Fruit fly (Drosophila melanogaster) whole organism, embryonic: ENCODE data around the gene Alh.
A peak's percentile ranks its signal among the peaks of the same experiment; 100 is the strongest.

ENCODE experiments used
- Adf1 ChIP-seq: fragments of 200-800 bp; sonication (Bioruptor generic); IDR thresholded peaks from 2 replicates; pipeline ENCODE4 v1.3.6; 2022; ENCODE audit warnings: missing biosample characterization, missing genetic modification characterization
- BtbVII ChIP-seq: fragments of 200-800 bp; sonication (Bioruptor generic); optimal IDR thresholded peaks from 3 replicates; lab custom pipeline; 2017; ENCODE audit warnings: missing biosample characterization, mild to moderate bottlenecking, missing genetic modification characterization
- CG10209 ChIP-seq: fragments of 200-800 bp; sonication (Bioruptor generic); optimal IDR thresholded peaks from 3 replicates; lab custom pipeline; 2017; ENCODE audit warnings: missing biosample characterization, mild to moderate bottlenecking, missing genetic modification characterization, missing genetic modification reagents
- CG1024 ChIP-seq: fragments of 200-800 bp; sonication (Bioruptor generic); IDR thresholded peaks from 2 replicates; pipeline ENCODE4 v1.3.6; 2022; ENCODE audit warnings: missing biosample characterization, missing genetic modification characterization
- CG10979 ChIP-seq: fragments of 200-800 bp; sonication (Bioruptor generic); optimal IDR thresholded peaks from 2 replicates; lab custom pipeline; 2018; ENCODE audit warnings: missing biosample characterization, mild to moderate bottlenecking, missing genetic modification characterization, moderate library complexity
- CG11085 ChIP-seq: fragments of 200-800 bp; sonication (Bioruptor generic); IDR thresholded peaks from 2 replicates; pipeline ENCODE4 v1.3.6; 2022; ENCODE audit warnings: missing biosample characterization, missing genetic modification characterization
- CG14050 ChIP-seq: fragments of 200-800 bp; sonication (Bioruptor generic); IDR thresholded peaks from 3 replicates; pipeline ENCODE4 v1.3.6; 2022; ENCODE audit warnings: missing biosample characterization, missing genetic modification characterization
- CG14441 ChIP-seq: fragments of 200-800 bp; sonication (Bioruptor generic); IDR thresholded peaks from 2 replicates; pipeline ENCODE4 v1.3.6; 2022; ENCODE audit warnings: missing biosample characterization, missing genetic modification characterization
- CG14860 ChIP-seq: fragments of 200-800 bp; sonication (Bioruptor generic); IDR thresholded peaks from 3 replicates; pipeline ENCODE4 v1.3.6; 2022; ENCODE audit warnings: missing biosample characterization, missing genetic modification characterization; ENCODE audit not compliant: partially characterized antibody
- CG15073 ChIP-seq: fragments of 200-800 bp; sonication (Bioruptor generic); optimal IDR thresholded peaks from 2 replicates; lab custom pipeline; 2016; ENCODE audit warnings: missing biosample characterization, missing genetic modification characterization
- CG17328 ChIP-seq: fragments of 200-800 bp; sonication (Bioruptor generic); IDR thresholded peaks from 2 replicates; pipeline ENCODE4 v1.3.6; 2022; ENCODE audit warnings: missing biosample characterization, missing genetic modification characterization
- CG18619 ChIP-seq: fragments of 200-800 bp; sonication (Bioruptor generic); optimal IDR thresholded peaks from 3 replicates; lab custom pipeline; 2017; ENCODE audit warnings: missing biosample characterization, mild to moderate bottlenecking, missing genetic modification characterization
- CG33557 ChIP-seq: fragments of 200-800 bp; sonication (Bioruptor generic); optimal IDR thresholded peaks from 2 replicates; lab custom pipeline; 2019; ENCODE audit warnings: missing biosample characterization, mild to moderate bottlenecking, missing genetic modification characterization, moderate library complexity
- CG3838 ChIP-seq: fragments of 200-800 bp; sonication (Bioruptor generic); optimal IDR thresholded peaks from 3 replicates; lab custom pipeline; 2016; ENCODE audit warnings: missing biosample characterization, missing genetic modification characterization
- CG6272 ChIP-seq: fragments of 200-800 bp; sonication (Bioruptor generic); IDR thresholded peaks from 2 replicates; pipeline ENCODE4 v1.3.6; 2022; ENCODE audit warnings: missing biosample characterization, missing genetic modification characterization
- CG6854 ChIP-seq: fragments of 200-800 bp; sonication (Bioruptor generic); optimal IDR thresholded peaks from 3 replicates; lab custom pipeline; 2017; ENCODE audit warnings: missing biosample characterization, mild to moderate bottlenecking, missing genetic modification characterization
- CG7357 ChIP-seq: fragments of 200-800 bp; sonication (Bioruptor generic); IDR thresholded peaks from 3 replicates; pipeline ENCODE4 v1.3.6; 2022; ENCODE audit warnings: missing biosample characterization, missing genetic modification characterization
- CG8924 ChIP-seq: fragments of 200-800 bp; optimal IDR thresholded peaks from 3 replicates; lab custom pipeline; 2019; ENCODE audit warnings: missing biosample characterization, mild to moderate bottlenecking, missing genetic modification characterization, moderate library complexity
- CG9797 ChIP-seq: fragments of 200-800 bp; sonication (Bioruptor generic); optimal IDR thresholded peaks from 3 replicates; lab custom pipeline; 2018; ENCODE audit warnings: missing biosample characterization, mild to moderate bottlenecking, missing genetic modification characterization
- Camta ChIP-seq: fragments of 200-800 bp; sonication (Bioruptor generic); optimal IDR thresholded peaks from 2 replicates; lab custom pipeline; 2016; ENCODE audit warnings: missing biosample characterization, missing genetic modification characterization
- D19A ChIP-seq: fragments of 200-800 bp; optimal IDR thresholded peaks from 3 replicates; lab custom pipeline; 2019; ENCODE audit warnings: missing biosample characterization, mild to moderate bottlenecking, missing genetic modification characterization, moderate library complexity
- Fer2 ChIP-seq: fragments of 200-800 bp; sonication (Bioruptor generic); optimal IDR thresholded peaks from 2 replicates; lab custom pipeline; 2018; ENCODE audit warnings: missing biosample characterization, mild to moderate bottlenecking, missing genetic modification characterization, moderate library complexity
- Gsc ChIP-seq: fragments of 200-800 bp; sonication (Bioruptor generic); IDR thresholded peaks from 2 replicates; pipeline ENCODE4 v1.3.6; 2022; ENCODE audit warnings: missing biosample characterization, missing genetic modification characterization
- H2.0 ChIP-seq: fragments of 200-800 bp; sonication (Bioruptor generic); IDR thresholded peaks from 2 replicates; pipeline ENCODE4 v1.3.6; 2022; ENCODE audit warnings: missing biosample characterization, missing genetic modification characterization
- Hsf ChIP-seq: fragments of 200-800 bp; sonication (Bioruptor generic); optimal IDR thresholded peaks from 3 replicates; lab custom pipeline; 2016; ENCODE audit warnings: missing biosample characterization, missing genetic modification characterization
- Jarid2 ChIP-seq: fragments of 200-800 bp; sonication (Bioruptor generic); optimal IDR thresholded peaks from 3 replicates; lab custom pipeline; 2017; ENCODE audit warnings: mild to moderate bottlenecking, missing biosample characterization, missing genetic modification reagents, missing genetic modification characterization
- Kr ChIP-seq: fragments of 200-800 bp; sonication (Bioruptor generic); optimal IDR thresholded peaks from 2 replicates; lab custom pipeline; 2017; ENCODE audit warnings: missing biosample characterization, mild to moderate bottlenecking, missing genetic modification characterization
- Lim3 ChIP-seq: fragments of 200-800 bp; sonication (Bioruptor generic); IDR thresholded peaks from 2 replicates; pipeline ENCODE4 v1.3.6; 2022; ENCODE audit warnings: missing biosample characterization, missing genetic modification characterization
- Sox100B ChIP-seq: fragments of 200-800 bp; sonication (Bioruptor generic); optimal IDR thresholded peaks from 3 replicates; lab custom pipeline; 2018; ENCODE audit warnings: missing biosample characterization, mild to moderate bottlenecking, missing genetic modification characterization
- Sox102F ChIP-seq: fragments of 200-800 bp; sonication (Bioruptor generic); optimal IDR thresholded peaks from 2 replicates; lab custom pipeline; 2018; ENCODE audit warnings: missing biosample characterization, mild to moderate bottlenecking, missing genetic modification characterization, moderate library complexity
- Sry-δ ChIP-seq: fragments of 200-800 bp; sonication (Bioruptor generic); optimal IDR thresholded peaks from 2 replicates; lab custom pipeline; 2016; ENCODE audit warnings: missing biosample characterization, missing genetic modification characterization
- Xbp1 ChIP-seq: fragments of 200-800 bp; sonication (Bioruptor generic); optimal IDR thresholded peaks from 3 replicates; lab custom pipeline; 2016; ENCODE audit warnings: missing biosample characterization, mild to moderate bottlenecking, missing genetic modification characterization
- bsh ChIP-seq, 2 experiments: fragments of 200-800 bp; sonication (Bioruptor generic); optimal IDR thresholded peaks; 2 replicates each; lab custom pipeline; 2017 to 2018; ENCODE audit warnings: mild to moderate bottlenecking in 2 of 2, missing biosample characterization in 2 of 2, missing genetic modification characterization in 2 of 2, moderate library complexity in 1 of 2
- btn ChIP-seq: fragments of 200-800 bp; sonication (Bioruptor generic); optimal IDR thresholded peaks from 2 replicates; lab custom pipeline; 2016; ENCODE audit warnings: missing biosample characterization, missing genetic modification characterization
- chinmo ChIP-seq: fragments of 200-800 bp; sonication (Bioruptor generic); IDR thresholded peaks from 4 replicates; pipeline ENCODE4 v1.3.6; 2022; ENCODE audit warnings: missing biosample characterization, missing genetic modification characterization; ENCODE audit not compliant: partially characterized antibody
- corto ChIP-seq: fragments of 200-800 bp; sonication (Bioruptor generic); optimal IDR thresholded peaks from 2 replicates; lab custom pipeline; 2016; ENCODE audit warnings: missing biosample characterization, mild to moderate bottlenecking, missing genetic modification characterization, moderate library complexity
- fd64A ChIP-seq: fragments of 200-800 bp; sonication (Bioruptor generic); optimal IDR thresholded peaks from 3 replicates; lab custom pipeline; 2018; ENCODE audit warnings: missing biosample characterization, mild to moderate bottlenecking, missing genetic modification characterization
- grn ChIP-seq: fragments of 200-800 bp; sonication (Bioruptor generic); optimal IDR thresholded peaks from 3 replicates; lab custom pipeline; 2017; ENCODE audit warnings: missing biosample characterization, missing genetic modification characterization
- gsb-n ChIP-seq: fragments of 200-800 bp; sonication (Bioruptor generic); optimal IDR thresholded peaks from 3 replicates; lab custom pipeline; 2018; ENCODE audit warnings: missing biosample characterization, mild to moderate bottlenecking, missing genetic modification characterization
- ind ChIP-seq: fragments of 200-800 bp; sonication (Bioruptor generic); optimal IDR thresholded peaks from 3 replicates; lab custom pipeline; 2016; ENCODE audit warnings: missing biosample characterization, missing genetic modification characterization
- jigr1 ChIP-seq: fragments of 200-800 bp; sonication (Bioruptor generic); IDR thresholded peaks from 3 replicates; pipeline ENCODE4 v1.3.6; 2022; ENCODE audit warnings: missing biosample characterization, missing genetic modification characterization
- pan ChIP-seq, 4 experiments: fragments of >200 bp in 3 of 4; fragments of 200-800 bp in 1 of 4; sonication (Bioruptor generic) in 1 of 4; optimal IDR thresholded peaks in 3 of 4; IDR thresholded peaks in 1 of 4; 2 replicates each; pipeline versions ENCODE4 v1.3.6 to Lab custom; 2017 to 2022; ENCODE audit warnings: missing biosample characterization in 2 of 4, missing genetic modification characterization in 2 of 4, mixed read lengths in 1 of 4
- phol ChIP-seq: fragments of 200-800 bp; sonication (Bioruptor generic); optimal IDR thresholded peaks from 3 replicates; lab custom pipeline; 2018; ENCODE audit warnings: missing biosample characterization, mild to moderate bottlenecking, missing genetic modification characterization, moderate library complexity
- seq ChIP-seq: fragments of 200-800 bp; sonication (Bioruptor generic); IDR thresholded peaks from 2 replicates; pipeline ENCODE4 v1.3.6; 2022; ENCODE audit warnings: missing biosample characterization, missing genetic modification characterization
- unc-4 ChIP-seq: fragments of 200-800 bp; sonication (Bioruptor generic); IDR thresholded peaks from 2 replicates; pipeline ENCODE4 v1.3.6; 2022; ENCODE audit warnings: missing biosample characterization, missing genetic modification characterization; ENCODE audit not compliant: partially characterized antibody
- vfl ChIP-seq: fragments of 200-800 bp; sonication (Bioruptor generic); optimal IDR thresholded peaks from 2 replicates; lab custom pipeline; 2016; ENCODE audit warnings: missing biosample characterization, missing genetic modification characterization
- wek ChIP-seq: fragments of 200-800 bp; sonication (Bioruptor generic); optimal IDR thresholded peaks from 3 replicates; lab custom pipeline; 2018; ENCODE audit warnings: missing biosample characterization, mild to moderate bottlenecking, missing genetic modification characterization, moderate library complexity

The Alh gene

dm6 chr3R:7086377-7087200 lies 37.4 kb downstream of the Alh start, which contains the start of gene alphaTub84B (continued):
- peak; percentile 1 for TF ChIP-seq Hsf
- TF ChIP-seq CG9797 (GFP tag; lab: Kevin White, UChicago), result peak; percentile 96
- TF ChIP-seq vfl, result peak; percentile 67
- peak; percentile 37; the same call in 1 of the 2 replicates for TF ChIP-seq unc-4 (GFP tag; lab: Robert Waterston, UW)
- TF ChIP-seq CG14441 (GFP tag; lab: Robert Waterston, UW), result peak; percentile 46; the same call in 1 of the 2 replicates
- TF ChIP-seq CG7357 (GFP tag; lab: Robert Waterston, UW), result no peak
- no peak; the same call in 1 of the 2 replicates for TF ChIP-seq Adf1 (GFP tag; lab: Robert Waterston, UW)
- TF ChIP-seq Sry-δ (GFP tag; lab: Kevin White, UChicago), result peak; percentile 94
- TF ChIP-seq Fer2, result peak; percentile 6
- TF ChIP-seq wek (GFP tag; lab: Kevin White, UChicago), result peak; percentile 70
- TF ChIP-seq Xbp1, result peak; percentile 52
- 0 out of 2 replicates have a peak, but pooled peaks have one; percentile 37 for TF ChIP-seq CG11085 (GFP tag; lab: Robert Waterston, UW)
- TF ChIP-seq D19A (tag; lab: Kevin White, UChicago), result peak; percentile 13
- peak; percentile 69 for TF ChIP-seq Camta (GFP tag; lab: Kevin White, UChicago)
- peak; percentile 44; the same call in 1 of the 2 replicates for TF ChIP-seq seq
- TF ChIP-seq btn (GFP tag; lab: Kevin White, UChicago), result peak; percentile 67
- peak; percentile 56 for TF ChIP-seq Sox100B
- peak; percentile 39; the same call in 1 of the 2 replicates for TF ChIP-seq CG6272
- TF ChIP-seq Kr, result no peak
- peak; percentile 67 for TF ChIP-seq CG8924 (tag; lab: Kevin White, UChicago)
- TF ChIP-seq jigr1 (GFP tag; lab: Robert Waterston, UW), result no peak
- peak; percentile 31 for TF ChIP-seq gsb-n (tag; lab: Kevin White, UChicago)
- 0 out of 2 replicates have a peak, but pooled peaks have one; percentile 23 for TF ChIP-seq H2.0 (GFP tag; lab: Robert Waterston, UW)
- TF ChIP-seq BtbVII, result peak; percentile 91
- no peak for TF ChIP-seq pan (optimal IDR thresholded peaks at IDR 0.05; lab: Kevin White, UChicago)
- TF ChIP-seq pan (GFP tag; optimal IDR thresholded peaks at IDR 0.05 in 1 of 2, IDR thresholded peaks at IDR 0.05 in 1 of 2), result peak in 1 of 2 experiments; percentile 59
- TF ChIP-seq CG15073 (GFP tag; lab: Kevin White, UChicago), result no peak
- peak; percentile 32 to 47 for TF ChIP-seq bsh (GFP tag; optimal IDR thresholded peaks at IDR 0.05; lab: Kevin White, UChicago)
- TF ChIP-seq CG33557 (GFP tag; lab: Kevin White, UChicago), result peak; percentile 49
- TF ChIP-seq CG14860 (GFP tag; lab: Robert Waterston, UW), result peak; percentile 29; the same call in 1 of the 3 replicates
- TF ChIP-seq chinmo, result peak; percentile 80; the same call in 2 of the 4 replicates
- TF ChIP-seq grn (GFP tag; lab: Kevin White, UChicago), result peak; percentile 62
- TF ChIP-seq phol (tag; lab: Kevin White, UChicago), result peak; percentile 88
- TF ChIP-seq CG6854 (GFP tag; lab: Kevin White, UChicago), result peak; percentile 56
- TF ChIP-seq Sox102F (GFP tag; lab: Kevin White, UChicago), result no peak
- TF ChIP-seq CG10979, result peak; percentile 23
- peak; percentile 25; the same call in 1 of the 3 replicates for TF ChIP-seq CG14050 (GFP tag; lab: Robert Waterston, UW)
- TF ChIP-seq Jarid2 (GFP tag; lab: Kevin White, UChicago), result peak; percentile 89
- TF ChIP-seq corto (GFP tag; lab: Kevin White, UChicago), result no peak
- TF ChIP-seq CG3838, result no peak
- no peak; the same call in 1 of the 2 replicates for TF ChIP-seq CG1024
- TF ChIP-seq ind (GFP tag; lab: Kevin White, UChicago), result peak; percentile 18
- no peak for TF ChIP-seq Lim3
- no peak for TF ChIP-seq Gsc (GFP tag; lab: Robert Waterston, UW)
- peak; percentile 53 for TF ChIP-seq CG18619
- TF ChIP-seq fd64A, result peak; percentile 63
- TF ChIP-seq CG17328, result peak; percentile 67
- TF ChIP-seq CG10209 (GFP tag; lab: Kevin White, UChicago), result peak; percentile 51
